Fruit fly (Drosophila melanogaster) whole organism, embryonic: ENCODE measurements around the gene CG15406.

Source experiments
- C15 ChIP-seq: fragments of 200-800 bp; sonication (Bioruptor generic); IDR thresholded peaks from 3 replicates; pipeline ENCODE4 v1.3.6; 2022; ENCODE audit warnings: missing biosample characterization, missing genetic modification characterization
- CG10274 ChIP-seq: fragments of 200-800 bp; sonication (Bioruptor generic); optimal IDR thresholded peaks from 3 replicates; lab custom pipeline; 2017; ENCODE audit warnings: missing biosample characterization, mild to moderate bottlenecking, missing genetic modification characterization
- CG10431 ChIP-seq: fragments of 200-800 bp; sonication (Bioruptor generic); optimal IDR thresholded peaks from 3 replicates; lab custom pipeline; 2018; ENCODE audit warnings: missing biosample characterization, mild to moderate bottlenecking, missing genetic modification characterization
- CG11560 ChIP-seq: fragments of 200-800 bp; sonication (Bioruptor generic); IDR thresholded peaks from 3 replicates; pipeline ENCODE4 v1.3.6; 2022; ENCODE audit warnings: missing biosample characterization, missing genetic modification characterization
- CG12104 ChIP-seq: fragments of 200-800 bp; sonication (Bioruptor generic); optimal IDR thresholded peaks from 3 replicates; lab custom pipeline; 2016; ENCODE audit warnings: missing biosample characterization, missing genetic modification characterization
- CG12391 ChIP-seq: fragments of 200-800 bp; sonication (Bioruptor generic); optimal IDR thresholded peaks from 3 replicates; lab custom pipeline; 2018; ENCODE audit warnings: missing biosample characterization, mild to moderate bottlenecking, missing genetic modification characterization, moderate library complexity
- CG14014 ChIP-seq: fragments of 200-800 bp; sonication (Bioruptor generic); IDR thresholded peaks from 2 replicates; pipeline ENCODE4 v1.3.6; 2022; ENCODE audit warnings: missing biosample characterization, missing genetic modification characterization
- CG15073 ChIP-seq: fragments of 200-800 bp; sonication (Bioruptor generic); optimal IDR thresholded peaks from 2 replicates; lab custom pipeline; 2016; ENCODE audit warnings: missing biosample characterization, missing genetic modification characterization
- CG1647 ChIP-seq: fragments of 200-800 bp; sonication (Bioruptor generic); optimal IDR thresholded peaks from 3 replicates; lab custom pipeline; 2016; ENCODE audit warnings: missing biosample characterization, missing genetic modification characterization
- CG16779 ChIP-seq: fragments of 200-800 bp; sonication (Bioruptor generic); IDR thresholded peaks from 2 replicates; pipeline ENCODE4 v1.3.6; 2022; ENCODE audit warnings: missing biosample characterization, missing genetic modification characterization
- CG1832 ChIP-seq: fragments of 200-800 bp; sonication (Bioruptor generic); optimal IDR thresholded peaks from 2 replicates; lab custom pipeline; 2017; ENCODE audit warnings: missing biosample characterization, mild to moderate bottlenecking, missing genetic modification characterization, inconsistent platforms
- CG3163 ChIP-seq: fragments of 200-800 bp; sonication (Bioruptor generic); optimal IDR thresholded peaks from 3 replicates; lab custom pipeline; 2016; ENCODE audit warnings: missing biosample characterization, missing genetic modification characterization
- CG3847 ChIP-seq: fragments of 200-800 bp; sonication (Bioruptor generic); IDR thresholded peaks from 2 replicates; pipeline ENCODE4 v1.3.6; 2022; ENCODE audit warnings: missing biosample characterization, missing genetic modification characterization
- CG4328 ChIP-seq: fragments of 200-800 bp; sonication (Bioruptor generic); optimal IDR thresholded peaks from 3 replicates; lab custom pipeline; 2017; ENCODE audit warnings: missing biosample characterization, missing genetic modification reagents, missing genetic modification characterization
- CG6175 ChIP-seq: fragments of 200-800 bp; sonication (Bioruptor generic); IDR thresholded peaks from 3 replicates; pipeline ENCODE4 v1.3.6; 2022; ENCODE audit warnings: missing biosample characterization, missing genetic modification characterization
- CrebB ChIP-seq: fragments of 200-800 bp; sonication (Bioruptor generic); optimal IDR thresholded peaks from 3 replicates; lab custom pipeline; 2018; ENCODE audit warnings: missing biosample characterization, mild to moderate bottlenecking, missing genetic modification characterization
- D19A ChIP-seq: fragments of 200-800 bp; optimal IDR thresholded peaks from 3 replicates; lab custom pipeline; 2019; ENCODE audit warnings: missing biosample characterization, mild to moderate bottlenecking, missing genetic modification characterization, moderate library complexity
- Dad ChIP-seq: fragments of 200-800 bp; sonication (Bioruptor generic); optimal IDR thresholded peaks from 3 replicates; lab custom pipeline; 2016; ENCODE audit warnings: missing biosample characterization, missing genetic modification characterization
- Dfd ChIP-seq, 2 experiments: fragments of >200 bp; optimal IDR thresholded peaks; 2 replicates each; lab custom pipeline; 2017; ENCODE audit warnings: missing biosample characterization in 2 of 2, missing genetic modification characterization in 2 of 2
- ERR ChIP-seq: fragments of 200-800 bp; sonication (Bioruptor generic); optimal IDR thresholded peaks from 2 replicates; lab custom pipeline; 2016; ENCODE audit warnings: missing biosample characterization, missing genetic modification characterization
- Fer1 ChIP-seq: fragments of 200-800 bp; sonication (Bioruptor generic); optimal IDR thresholded peaks from 2 replicates; lab custom pipeline; 2017; ENCODE audit warnings: missing biosample characterization, mild to moderate bottlenecking, missing genetic modification characterization
- GATAe ChIP-seq: fragments of 200-800 bp; sonication (Bioruptor generic); conservative IDR thresholded peaks from 2 replicates; pipeline ENCODE4 v1.3.6; 2022; ENCODE audit warnings: missing biosample characterization, missing genetic modification characterization
- Hand ChIP-seq: fragments of 200-800 bp; sonication (Bioruptor generic); optimal IDR thresholded peaks from 2 replicates; lab custom pipeline; 2017; ENCODE audit warnings: mild to moderate bottlenecking, missing biosample characterization, missing genetic modification reagents, missing genetic modification characterization
- Lhr ChIP-seq: fragments of 200-800 bp; sonication (Bioruptor generic); optimal IDR thresholded peaks from 3 replicates; lab custom pipeline; 2017; ENCODE audit warnings: mild to moderate bottlenecking, missing biosample characterization, missing genetic modification reagents, missing genetic modification characterization
- Oaz ChIP-seq: fragments of 200-800 bp; sonication (Bioruptor generic); IDR thresholded peaks from 2 replicates; pipeline ENCODE4 v1.3.6; 2022; ENCODE audit warnings: missing biosample characterization, missing genetic modification characterization
- PHDP ChIP-seq: fragments of 200-800 bp; sonication (Bioruptor generic); optimal IDR thresholded peaks from 3 replicates; lab custom pipeline; 2018; ENCODE audit warnings: missing biosample characterization, mild to moderate bottlenecking, missing genetic modification characterization, moderate library complexity
- Poxn ChIP-seq: fragments of 200-800 bp; sonication (Bioruptor generic); IDR thresholded peaks from 2 replicates; pipeline ENCODE4 v1.3.6; 2022; ENCODE audit warnings: missing biosample characterization, missing genetic modification characterization
- Ssrp ChIP-seq: fragments of 200-800 bp; sonication (Bioruptor generic); optimal IDR thresholded peaks from 2 replicates; lab custom pipeline; 2018; ENCODE audit warnings: missing biosample characterization, mild to moderate bottlenecking, missing genetic modification characterization, moderate library complexity
- Vsx1 ChIP-seq: fragments of 200-800 bp; sonication (Bioruptor generic); optimal IDR thresholded peaks from 2 replicates; lab custom pipeline; 2017; ENCODE audit warnings: missing biosample characterization, mild to moderate bottlenecking, missing genetic modification characterization, missing genetic modification reagents
- ab ChIP-seq: fragments of 200-800 bp; sonication (Bioruptor generic); optimal IDR thresholded peaks from 2 replicates; lab custom pipeline; 2016; ENCODE audit warnings: missing biosample characterization, missing genetic modification characterization
- ase ChIP-seq: fragments of 200-800 bp; sonication (Bioruptor generic); IDR thresholded peaks from 3 replicates; pipeline ENCODE4 v1.3.6; 2022; ENCODE audit warnings: missing biosample characterization, missing genetic modification characterization
- ash1 ChIP-seq: fragments of 200-800 bp; sonication (Bioruptor generic); optimal IDR thresholded peaks from 2 replicates; lab custom pipeline; 2018; ENCODE audit warnings: missing biosample characterization, mild to moderate bottlenecking, missing genetic modification characterization
- cad ChIP-seq: fragments of >200 bp; optimal IDR thresholded peaks from 2 replicates; lab custom pipeline; 2017; ENCODE audit warnings: missing biosample characterization, missing genetic modification characterization
- dimm ChIP-seq: fragments of 200-800 bp; sonication (Bioruptor generic); IDR thresholded peaks from 2 replicates; pipeline ENCODE4 v1.3.6; 2022; ENCODE audit warnings: missing biosample characterization, missing genetic modification characterization
- dmrt11E ChIP-seq: fragments of 200-800 bp; sonication (Bioruptor generic); optimal IDR thresholded peaks from 3 replicates; lab custom pipeline; 2018; ENCODE audit warnings: missing biosample characterization, mild to moderate bottlenecking, missing genetic modification characterization, moderate library complexity
- grau ChIP-seq: fragments of 200-800 bp; optimal IDR thresholded peaks from 3 replicates; lab custom pipeline; 2019; ENCODE audit warnings: missing biosample characterization, mild to moderate bottlenecking, missing genetic modification characterization, moderate library complexity
- gsb-n ChIP-seq: fragments of 200-800 bp; sonication (Bioruptor generic); optimal IDR thresholded peaks from 3 replicates; lab custom pipeline; 2018; ENCODE audit warnings: missing biosample characterization, mild to moderate bottlenecking, missing genetic modification characterization
- hb ChIP-seq: fragments of 200-800 bp; sonication (Bioruptor generic); IDR thresholded peaks from 3 replicates; pipeline ENCODE4 v1.3.6; 2022; ENCODE audit warnings: missing biosample characterization, missing genetic modification characterization; ENCODE audit not compliant: partially characterized antibody
- knrl ChIP-seq: fragments of 200-800 bp; sonication (Bioruptor generic); IDR thresholded peaks from 3 replicates; pipeline ENCODE4 v1.3.6; 2022; ENCODE audit warnings: missing biosample characterization, missing genetic modification characterization; ENCODE audit not compliant: partially characterized antibody
- lmd ChIP-seq: fragments of 200-800 bp; sonication (Bioruptor generic); IDR thresholded peaks from 2 replicates; pipeline ENCODE4 v1.3.6; 2022; ENCODE audit warnings: missing biosample characterization, missing genetic modification characterization
- onecut ChIP-seq: fragments of 200-800 bp; sonication (Bioruptor generic); IDR thresholded peaks from 2 replicates; pipeline ENCODE4 v1.3.6; 2022; ENCODE audit warnings: missing biosample characterization, missing genetic modification characterization
- peb ChIP-seq: fragments of 200-800 bp; sonication (Bioruptor generic); IDR thresholded peaks from 2 replicates; pipeline ENCODE4 v1.3.6; 2022; ENCODE audit warnings: missing biosample characterization, missing genetic modification characterization
- ranshi ChIP-seq: fragments of 200-800 bp; sonication (Bioruptor generic); IDR thresholded peaks from 2 replicates; pipeline ENCODE4 v1.3.6; 2022; ENCODE audit warnings: missing biosample characterization, missing genetic modification characterization
- schlank ChIP-seq: fragments of 200-800 bp; sonication (Bioruptor generic); optimal IDR thresholded peaks from 2 replicates; lab custom pipeline; 2018; ENCODE audit warnings: missing biosample characterization, mild to moderate bottlenecking, missing genetic modification characterization
- sens ChIP-seq: fragments of 200-800 bp; sonication (Bioruptor generic); peaks from one replicate; lab custom pipeline; 2016; ENCODE audit warnings: missing biosample characterization, missing genetic modification characterization
- sna ChIP-seq: fragments of 200-800 bp; sonication (Bioruptor generic); IDR thresholded peaks from 2 replicates; pipeline ENCODE4 v1.3.6; 2022; ENCODE audit warnings: missing biosample characterization, missing genetic modification characterization; ENCODE audit not compliant: partially characterized antibody
- trem ChIP-seq: fragments of 200-800 bp; optimal IDR thresholded peaks from 3 replicates; lab custom pipeline; 2019; ENCODE audit warnings: missing biosample characterization, mild to moderate bottlenecking, missing genetic modification characterization, moderate library complexity
- trh ChIP-seq: fragments of 200-800 bp; sonication (Bioruptor generic); optimal IDR thresholded peaks from 2 replicates; lab custom pipeline; 2016; ENCODE audit warnings: missing biosample characterization, missing genetic modification characterization
- vnd ChIP-seq: fragments of 200-800 bp; sonication (Bioruptor generic); IDR thresholded peaks from 3 replicates; pipeline ENCODE4 v1.3.6; 2022; ENCODE audit warnings: missing biosample characterization, missing genetic modification characterization; ENCODE audit not compliant: partially characterized antibody
- zf30C ChIP-seq: fragments of 200-800 bp; sonication (Bioruptor generic); optimal IDR thresholded peaks from 3 replicates; lab custom pipeline; 2018; ENCODE audit warnings: missing biosample characterization, mild to moderate bottlenecking, missing genetic modification characterization

The CG15406 gene

dm6 chr2L:3332514-3332913 lies 23.5 kb downstream of the CG15406 start, which contains the start of gene CG15408:
CG15408 (plus strand) TSS chr2L:3332814.
- no peak for TF ChIP-seq cad (GFP tag; lab: Kevin White, UChicago)
- no peak for TF ChIP-seq dimm (GFP tag; lab: Robert Waterston, UW)
- TF ChIP-seq CG11560 = no peak
- no peak for TF ChIP-seq peb (GFP tag; lab: Robert Waterston, UW)
- no peak for TF ChIP-seq CG1832
- TF ChIP-seq dmrt11E (tag; lab: Kevin White, UChicago) = no peak
- TF ChIP-seq Oaz (GFP tag; lab: Robert Waterston, UW) = no peak
- TF ChIP-seq CG14014 (GFP tag; lab: Robert Waterston, UW) = no peak
- no peak for TF ChIP-seq vnd (GFP tag; lab: Robert Waterston, UW)
- no peak for TF ChIP-seq lmd (GFP tag; lab: Robert Waterston, UW)
- TF ChIP-seq onecut (GFP tag; lab: Robert Waterston, UW) = no peak
- no peak for TF ChIP-seq gsb-n (tag; lab: Kevin White, UChicago)
- no peak for TF ChIP-seq PHDP
- TF ChIP-seq sna (GFP tag; lab: Robert Waterston, UW) = no peak
- no peak for TF ChIP-seq Ssrp (tag; lab: Kevin White, UChicago)
- no peak for TF ChIP-seq CG12104 (GFP tag; lab: Kevin White, UChicago)

dm6 chr2L:3338566-3339215 lies 29.7 kb downstream of the CG15406 start:
- TF ChIP-seq sens (GFP tag; lab: Kevin White, UChicago) (peak; percentile 98), CrebB (tag; lab: Kevin White, UChicago) (no peak), Vsx1 (GFP tag; lab: Kevin White, UChicago) (peak; percentile 54), CG15073 (peak; percentile 41), Lhr (GFP tag; lab: Kevin White, UChicago) (peak; percentile 56), GATAe (GFP tag; lab: Robert Waterston, UW) (no peak), CG1647 (GFP tag; lab: Kevin White, UChicago) (peak; percentile 76), trem (peak; percentile 85), zf30C (GFP tag; lab: Kevin White, UChicago) (no peak), Dfd (GFP tag; optimal IDR thresholded peaks at IDR 0.05; lab: Kevin White, UChicago) (no peak), ERR (GFP tag; lab: Kevin White, UChicago) (peak; percentile 33), knrl (GFP tag; lab: Robert Waterston, UW) (no peak), ab (GFP tag; lab: Kevin White, UChicago) (peak; percentile 61), trh (GFP tag; lab: Kevin White, UChicago) (peak; percentile 81), ase (GFP tag; lab: Robert Waterston, UW) (peak; percentile 76; the same call in 2 of the 3 replicates), CG4328 (no peak), Poxn (no peak), C15 (GFP tag; lab: Robert Waterston, UW) (no peak), CG3847 (peak; percentile 44; the same call in 1 of the 2 replicates), ash1 (GFP tag; lab: Kevin White, UChicago) (no peak), gsb-n (tag; lab: Kevin White, UChicago) (peak; percentile 82), CG16779 (GFP tag; lab: Robert Waterston, UW) (no peak), CG12391 (tag; lab: Kevin White, UChicago) (peak; percentile 88), Hand (GFP tag; lab: Kevin White, UChicago) (no peak), CG3163 (peak; percentile 79), D19A (tag; lab: Kevin White, UChicago) (peak; percentile 73), CG10274 (no peak), ranshi (GFP tag; lab: Robert Waterston, UW) (peak; percentile 68; the same call in 1 of the 2 replicates), Fer1 (no peak), Dad (GFP tag; lab: Kevin White, UChicago) (peak; percentile 56), schlank (tag; lab: Kevin White, UChicago) (no peak), CG6175 (GFP tag; lab: Robert Waterston, UW) (no peak), hb (GFP tag; lab: Robert Waterston, UW) (no peak), CG10431 (GFP tag; lab: Kevin White, UChicago) (peak; percentile 38), grau (no peak)
